Fruit fly (Drosophila melanogaster): ENCODE data around the gene CG42557.

The CG42557 gene

dm6 chr3R:29905164-29905563 is 27.9 kb upstream of the CG42557 start, which contains the start of gene CG15515:
Gene CG15515 (plus strand): TSS chr3R:29905464.
- TF ChIP-seq grau (tag; optimal IDR thresholded peaks at IDR 0.05), result no peak
- TF ChIP-seq p53 (GFP tag; optimal IDR thresholded peaks at IDR 0.05), result no peak
- TF ChIP-seq sd (tag; optimal IDR thresholded peaks at IDR 0.05), result peak; percentile 25
- TF ChIP-seq Bteb2 (GFP tag; optimal IDR thresholded peaks at IDR 0.05), result no peak
- TF ChIP-seq HHEX (GFP tag; optimal IDR thresholded peaks at IDR 0.05), result no peak
- peak; percentile 41 for TF ChIP-seq Med (GFP tag)
- TF ChIP-seq CG43689 (GFP tag; IDR thresholded peaks at IDR 0.05), result no peak
- TF ChIP-seq CG32767 (GFP tag; IDR thresholded peaks at IDR 0.05), result no peak
- TF ChIP-seq abd-A (tag; optimal IDR thresholded peaks at IDR 0.05), result peak; percentile 3
- peak; percentile 29 for TF ChIP-seq CG12769 (tag; optimal IDR thresholded peaks at IDR 0.05)
- no peak for TF ChIP-seq kay (GFP tag; optimal IDR thresholded peaks at IDR 0.05)
- no peak for TF ChIP-seq CG8388 (GFP tag; optimal IDR thresholded peaks at IDR 0.05)
- no peak for TF ChIP-seq Nf-YC (tag; optimal IDR thresholded peaks at IDR 0.05)
- TF ChIP-seq zen (tag; optimal IDR thresholded peaks at IDR 0.05), result no peak
- peak; percentile 64 for TF ChIP-seq CG13894 (tag; optimal IDR thresholded peaks at IDR 0.05)
- no peak for TF ChIP-seq CG12659 (GFP tag; optimal IDR thresholded peaks at IDR 0.05)

dm6 chr3R:29907601-29908175 is 25.4 kb upstream of the CG42557 start, which contains the start of gene CG31036:
Gene CG31036 (plus strand): TSS chr3R:29908107.
- 0 out of 4 replicates have a peak, but pooled peaks have one; percentile 53 for TF ChIP-seq chinmo (GFP tag; IDR thresholded peaks at IDR 0.05; ENCODE audit: partially characterized antibody)
- TF ChIP-seq z (GFP tag; IDR thresholded peaks at IDR 0.05), result no peak
- no peak for TF ChIP-seq Atf3 (GFP tag; optimal IDR thresholded peaks at IDR 0.05)
- no peak for TF ChIP-seq CG6813 (GFP tag; optimal IDR thresholded peaks at IDR 0.05)
- TF ChIP-seq CG1792 (GFP tag; optimal IDR thresholded peaks at IDR 0.05), result no peak
- no peak for TF ChIP-seq tna (GFP tag; IDR thresholded peaks at IDR 0.05; ENCODE audit: partially characterized antibody)
- peak; percentile 20 for TF ChIP-seq pzg (GFP tag; optimal IDR thresholded peaks at IDR 0.05)
- no peak for TF ChIP-seq Awh (GFP tag; IDR thresholded peaks at IDR 0.05)
- TF ChIP-seq p53 (GFP tag; optimal IDR thresholded peaks at IDR 0.05), result no peak
- TF ChIP-seq CG12071 (GFP tag; optimal IDR thresholded peaks at IDR 0.05), result no peak
- TF ChIP-seq NK7.1 (GFP tag; optimal IDR thresholded peaks at IDR 0.05), result no peak
- TF ChIP-seq CG18011 (GFP tag; optimal IDR thresholded peaks at IDR 0.05), result peak; percentile 96
- TF ChIP-seq sens-2 (GFP tag; IDR thresholded peaks at IDR 0.05), result no peak
- no peak for TF ChIP-seq CG7271 (tag; optimal IDR thresholded peaks at IDR 0.05)
- TF ChIP-seq slbo (GFP tag; IDR thresholded peaks at IDR 0.05), result no peak
- no peak for TF ChIP-seq CG4328 (GFP tag; optimal IDR thresholded peaks at IDR 0.05)
- no peak for TF ChIP-seq unpg (GFP tag; optimal IDR thresholded peaks at IDR 0.05)
- no peak for TF ChIP-seq CG10654 (GFP tag; optimal IDR thresholded peaks at IDR 0.05)
- TF ChIP-seq Rfx (GFP tag; IDR thresholded peaks at IDR 0.05), result peak; percentile 67; the same call in 1 of the 2 replicates
- no peak for TF ChIP-seq zen (tag; optimal IDR thresholded peaks at IDR 0.05)
- no peak for TF ChIP-seq pnt (GFP tag; optimal IDR thresholded peaks at IDR 0.05)
- peak; percentile 40 for TF ChIP-seq Myb (GFP tag; optimal IDR thresholded peaks at IDR 0.05)
- peak; percentile 20 for TF ChIP-seq ewg (GFP tag; optimal IDR thresholded peaks at IDR 0.05)
- TF ChIP-seq CG2875 (GFP tag; optimal IDR thresholded peaks at IDR 0.05), result no peak
- TF ChIP-seq zfh2 (GFP tag; optimal IDR thresholded peaks at IDR 0.05), result no peak
- no peak for TF ChIP-seq CG7786 (GFP tag; optimal IDR thresholded peaks at IDR 0.05)
- TF ChIP-seq CTCF (GFP tag; optimal IDR thresholded peaks at IDR 0.05), result peak; percentile 79
- no peak for TF ChIP-seq CG6683 (GFP tag; optimal IDR thresholded peaks at IDR 0.05)
- TF ChIP-seq CG14441 (GFP tag; IDR thresholded peaks at IDR 0.05), result no peak
- TF ChIP-seq bab2 (GFP tag; optimal IDR thresholded peaks at IDR 0.05), result no peak
- no peak for TF ChIP-seq dimm (GFP tag; IDR thresholded peaks at IDR 0.05)
- TF ChIP-seq CG10543 (GFP tag; optimal IDR thresholded peaks at IDR 0.05), result no peak
- peak; percentile 48 for TF ChIP-seq E2f2 (GFP tag; IDR thresholded peaks at IDR 0.05)
- peak; percentile 35; the same call in 1 of the 2 replicates for TF ChIP-seq CG13287 (GFP tag; IDR thresholded peaks at IDR 0.05; ENCODE audit: partially characterized antibody)
- TF ChIP-seq CG11504 (tag; optimal IDR thresholded peaks at IDR 0.05), result peak; percentile 48
- no peak for TF ChIP-seq toy (GFP tag; IDR thresholded peaks at IDR 0.05)
